Fruit fly (Drosophila melanogaster) whole organism, embryonic: ENCODE data around the gene CG2003.
A peak's percentile ranks its signal among the peaks of the same experiment; 100 is the strongest.

ENCODE experiments used
- Awh ChIP-seq: fragments of 200-800 bp; sonication (Bioruptor generic); IDR thresholded peaks from 2 replicates; pipeline ENCODE4, ENCODE4 v1.3.6; 2022; ENCODE audit warnings: missing biosample characterization, missing genetic modification characterization
- CG11696 ChIP-seq: fragments of 200-800 bp; sonication (Bioruptor generic); IDR thresholded peaks from 2 replicates; pipeline ENCODE4 v1.3.6; 2022; ENCODE audit warnings: missing biosample characterization, missing genetic modification characterization
- CG12769 ChIP-seq: fragments of 200-800 bp; sonication (Bioruptor generic); optimal IDR thresholded peaks from 2 replicates; lab custom pipeline; 2019; ENCODE audit warnings: missing biosample characterization, mild to moderate bottlenecking, missing genetic modification characterization, moderate library complexity
- CG14860 ChIP-seq: fragments of 200-800 bp; sonication (Bioruptor generic); IDR thresholded peaks from 3 replicates; pipeline ENCODE4 v1.3.6; 2022; ENCODE audit warnings: missing biosample characterization, missing genetic modification characterization; ENCODE audit not compliant: partially characterized antibody
- CG15696 ChIP-seq: fragments of 200-800 bp; sonication (Bioruptor generic); optimal IDR thresholded peaks from 2 replicates; lab custom pipeline; 2019; ENCODE audit warnings: missing biosample characterization, mild to moderate bottlenecking, missing genetic modification characterization, moderate library complexity
- CG17328 ChIP-seq: fragments of 200-800 bp; sonication (Bioruptor generic); IDR thresholded peaks from 2 replicates; pipeline ENCODE4 v1.3.6; 2022; ENCODE audit warnings: missing biosample characterization, missing genetic modification characterization
- CG17385 ChIP-seq: fragments of 200-800 bp; sonication (Bioruptor generic); optimal IDR thresholded peaks from 3 replicates; lab custom pipeline; 2018; ENCODE audit warnings: missing biosample characterization, mild to moderate bottlenecking, missing genetic modification characterization
- CG17612 ChIP-seq: fragments of 200-800 bp; sonication (Bioruptor generic); IDR thresholded peaks from 2 replicates; pipeline ENCODE4 v1.3.6; 2022; ENCODE audit warnings: missing biosample characterization, missing genetic modification characterization
- CG1832 ChIP-seq: fragments of 200-800 bp; sonication (Bioruptor generic); optimal IDR thresholded peaks from 2 replicates; lab custom pipeline; 2017; ENCODE audit warnings: missing biosample characterization, mild to moderate bottlenecking, missing genetic modification characterization, inconsistent platforms
- CG2202 ChIP-seq: fragments of 200-800 bp; sonication (Bioruptor generic); optimal IDR thresholded peaks from 2 replicates; lab custom pipeline; 2018; ENCODE audit warnings: missing biosample characterization, mild to moderate bottlenecking, missing genetic modification characterization
- CG2712 ChIP-seq: fragments of 200-800 bp; optimal IDR thresholded peaks from 3 replicates; lab custom pipeline; 2019; ENCODE audit warnings: missing biosample characterization, mild to moderate bottlenecking, missing genetic modification characterization, moderate library complexity
- CG31388 ChIP-seq: fragments of 200-800 bp; sonication (Bioruptor generic); optimal IDR thresholded peaks from 2 replicates; lab custom pipeline; 2016; ENCODE audit warnings: missing biosample characterization, missing genetic modification characterization
- CG3726 ChIP-seq: fragments of 200-800 bp; sonication (Bioruptor generic); IDR thresholded peaks from 3 replicates; pipeline ENCODE4, ENCODE4 v1.3.6; 2022; ENCODE audit warnings: missing biosample characterization, missing genetic modification characterization
- CG4617 ChIP-seq: fragments of 200-800 bp; sonication (Bioruptor generic); optimal IDR thresholded peaks from 3 replicates; lab custom pipeline; 2016; ENCODE audit warnings: missing biosample characterization, missing genetic modification characterization, borderline replicate concordance
- CG9609 ChIP-seq: fragments of 200-800 bp; sonication (Bioruptor generic); optimal IDR thresholded peaks from 3 replicates; lab custom pipeline; 2016; ENCODE audit warnings: missing biosample characterization, missing genetic modification characterization
- CG9797 ChIP-seq: fragments of 200-800 bp; sonication (Bioruptor generic); optimal IDR thresholded peaks from 3 replicates; lab custom pipeline; 2018; ENCODE audit warnings: missing biosample characterization, mild to moderate bottlenecking, missing genetic modification characterization
- CG9817 ChIP-seq: fragments of 200-800 bp; sonication (Bioruptor generic); optimal IDR thresholded peaks from 2 replicates; lab custom pipeline; 2018; ENCODE audit warnings: missing biosample characterization, mild to moderate bottlenecking, missing genetic modification characterization, moderate library complexity
- CG9932 ChIP-seq: fragments of 200-800 bp; sonication (Bioruptor generic); IDR thresholded peaks from 2 replicates; pipeline ENCODE4 v1.3.6; 2022; ENCODE audit warnings: missing biosample characterization, missing genetic modification characterization
- CoRest ChIP-seq: fragments of 200-800 bp; sonication (Bioruptor generic); optimal IDR thresholded peaks from 3 replicates; lab custom pipeline; 2018; ENCODE audit warnings: missing biosample characterization, mild to moderate bottlenecking, missing genetic modification characterization, moderate library complexity
- Dll ChIP-seq: fragments of 200-800 bp; sonication (Bioruptor generic); IDR thresholded peaks from 4 replicates; pipeline ENCODE4 v1.3.6; 2022; ENCODE audit warnings: missing biosample characterization, missing genetic modification characterization; ENCODE audit not compliant: partially characterized antibody
- Ets65A ChIP-seq: fragments of 200-800 bp; sonication (Bioruptor generic); peaks from one replicate; lab custom pipeline; 2016; ENCODE audit warnings: missing biosample characterization, missing genetic modification characterization
- Fer3 ChIP-seq: fragments of 200-800 bp; sonication (Bioruptor generic); optimal IDR thresholded peaks from 2 replicates; lab custom pipeline; 2018; ENCODE audit warnings: missing biosample characterization, mild to moderate bottlenecking, missing genetic modification characterization, moderate library complexity
- Lhr ChIP-seq: fragments of 200-800 bp; sonication (Bioruptor generic); optimal IDR thresholded peaks from 3 replicates; lab custom pipeline; 2017; ENCODE audit warnings: mild to moderate bottlenecking, missing biosample characterization, missing genetic modification reagents, missing genetic modification characterization
- Myb ChIP-seq: fragments of 200-800 bp; sonication (Bioruptor generic); optimal IDR thresholded peaks from 2 replicates; lab custom pipeline; 2016; ENCODE audit warnings: missing biosample characterization, missing genetic modification characterization
- NK7.1 ChIP-seq: fragments of 200-800 bp; sonication (Bioruptor generic); optimal IDR thresholded peaks from 3 replicates; lab custom pipeline; 2016; ENCODE audit warnings: missing biosample characterization, missing genetic modification characterization
- Nf-YB ChIP-seq: fragments of 200-800 bp; sonication (Bioruptor generic); optimal IDR thresholded peaks from 3 replicates; lab custom pipeline; 2019; ENCODE audit warnings: missing biosample characterization, mild to moderate bottlenecking, missing genetic modification characterization, moderate library complexity
- Oli ChIP-seq: fragments of 200-800 bp; sonication (Bioruptor generic); optimal IDR thresholded peaks from 2 replicates; lab custom pipeline; 2018; ENCODE audit warnings: missing biosample characterization, mild to moderate bottlenecking, missing genetic modification characterization, moderate library complexity
- Trl ChIP-seq, 3 experiments: fragments of >200 bp in 2 of 3; fragments of 200-800 bp in 1 of 3; sonication (Bioruptor generic) in 1 of 3; optimal IDR thresholded peaks; 2 replicates in 1 of 3; 3 replicates in 2 of 3; lab custom pipeline; 2016 to 2017; ENCODE audit warnings: missing biosample characterization in 1 of 3, missing genetic modification characterization in 1 of 3
- Vsx1 ChIP-seq: fragments of 200-800 bp; sonication (Bioruptor generic); optimal IDR thresholded peaks from 2 replicates; lab custom pipeline; 2017; ENCODE audit warnings: missing biosample characterization, mild to moderate bottlenecking, missing genetic modification characterization, missing genetic modification reagents
- aop ChIP-seq: fragments of 200-800 bp; sonication (Bioruptor generic); IDR thresholded peaks from 2 replicates; pipeline ENCODE4 v1.3.6; 2022; ENCODE audit warnings: missing biosample characterization, missing genetic modification characterization
- ase ChIP-seq: fragments of 200-800 bp; sonication (Bioruptor generic); IDR thresholded peaks from 3 replicates; pipeline ENCODE4 v1.3.6; 2022; ENCODE audit warnings: missing biosample characterization, missing genetic modification characterization
- cad ChIP-seq: fragments of >200 bp; optimal IDR thresholded peaks from 2 replicates; lab custom pipeline; 2017; ENCODE audit warnings: missing biosample characterization, missing genetic modification characterization
- crol ChIP-seq: fragments of 200-800 bp; sonication (Bioruptor generic); IDR thresholded peaks from 2 replicates; pipeline ENCODE4 v1.3.6; 2022; ENCODE audit warnings: missing biosample characterization, missing genetic modification characterization
- cwo ChIP-seq: fragments of 200-800 bp; sonication (Bioruptor generic); optimal IDR thresholded peaks from 3 replicates; lab custom pipeline; 2017; ENCODE audit warnings: missing biosample characterization, missing genetic modification characterization, mild to moderate bottlenecking, moderate library complexity, missing genetic modification reagents
- dmrt99B ChIP-seq: fragments of 200-800 bp; sonication (Bioruptor generic); optimal IDR thresholded peaks from 2 replicates; lab custom pipeline; 2018; ENCODE audit warnings: missing biosample characterization, mild to moderate bottlenecking, missing genetic modification characterization, moderate library complexity
- eve ChIP-seq, 2 experiments: fragments of >200 bp; optimal IDR thresholded peaks; 2 replicates each; lab custom pipeline; 2017; ENCODE audit warnings: missing biosample characterization in 2 of 2, missing genetic modification characterization in 2 of 2
- fd96Cb ChIP-seq: fragments of 200-800 bp; sonication (Bioruptor generic); optimal IDR thresholded peaks from 2 replicates; lab custom pipeline; 2018; ENCODE audit warnings: missing biosample characterization, mild to moderate bottlenecking, missing genetic modification characterization, moderate library complexity
- gcm ChIP-seq: fragments of 200-800 bp; sonication (Bioruptor generic); optimal IDR thresholded peaks from 2 replicates; lab custom pipeline; 2019; ENCODE audit warnings: missing biosample characterization, mild to moderate bottlenecking, missing genetic modification characterization, moderate library complexity
- gcm2 ChIP-seq: fragments of 200-800 bp; sonication (Bioruptor generic); optimal IDR thresholded peaks from 2 replicates; lab custom pipeline; 2016; ENCODE audit warnings: missing biosample characterization, missing genetic modification characterization
- gem ChIP-seq: fragments of 200-800 bp; sonication (Bioruptor generic); optimal IDR thresholded peaks from 2 replicates; lab custom pipeline; 2019; ENCODE audit warnings: missing biosample characterization, mild to moderate bottlenecking, missing genetic modification characterization, moderate library complexity
- jumu ChIP-seq: fragments of 200-800 bp; sonication (Bioruptor generic); optimal IDR thresholded peaks from 3 replicates; lab custom pipeline; 2016; ENCODE audit warnings: missing biosample characterization, missing genetic modification characterization
- nau ChIP-seq: fragments of 200-800 bp; sonication (Bioruptor generic); optimal IDR thresholded peaks from 3 replicates; lab custom pipeline; 2017; ENCODE audit warnings: missing biosample characterization, mild to moderate bottlenecking, missing genetic modification characterization, missing genetic modification reagents
- org-1 ChIP-seq: fragments of 200-800 bp; sonication (Bioruptor generic); optimal IDR thresholded peaks from 2 replicates; lab custom pipeline; 2017; ENCODE audit warnings: missing biosample characterization, missing genetic modification characterization
- ranshi ChIP-seq: fragments of 200-800 bp; sonication (Bioruptor generic); IDR thresholded peaks from 2 replicates; pipeline ENCODE4 v1.3.6; 2022; ENCODE audit warnings: missing biosample characterization, missing genetic modification characterization
- ro ChIP-seq: fragments of 200-800 bp; sonication (Bioruptor generic); IDR thresholded peaks from 2 replicates; pipeline ENCODE4 v1.3.6; 2022; ENCODE audit warnings: missing biosample characterization, missing genetic modification characterization
- run ChIP-seq: fragments of 200-800 bp; sonication (Bioruptor generic); optimal IDR thresholded peaks from 3 replicates; lab custom pipeline; 2018; ENCODE audit warnings: missing biosample characterization, mild to moderate bottlenecking, missing genetic modification characterization
- stwl ChIP-seq: fragments of 200-800 bp; sonication (Bioruptor generic); optimal IDR thresholded peaks from 3 replicates; lab custom pipeline; 2018; ENCODE audit warnings: missing biosample characterization, mild to moderate bottlenecking, missing genetic modification characterization, moderate library complexity
- tin ChIP-seq: fragments of 200-800 bp; sonication (Bioruptor generic); optimal IDR thresholded peaks from 3 replicates; lab custom pipeline; 2016; ENCODE audit warnings: missing biosample characterization, missing genetic modification characterization
- tup ChIP-seq: fragments of 200-800 bp; sonication (Bioruptor generic); optimal IDR thresholded peaks from 2 replicates; lab custom pipeline; 2016; ENCODE audit warnings: missing biosample characterization, mild to moderate bottlenecking, missing genetic modification characterization, moderate library complexity
- twi ChIP-seq: fragments of 200-800 bp; optimal IDR thresholded peaks from 2 replicates; lab custom pipeline; 2019; ENCODE audit warnings: missing biosample characterization, mild to moderate bottlenecking, missing genetic modification characterization, moderate library complexity
- vfl ChIP-seq: fragments of 200-800 bp; sonication (Bioruptor generic); optimal IDR thresholded peaks from 2 replicates; lab custom pipeline; 2016; ENCODE audit warnings: missing biosample characterization, missing genetic modification characterization

CG2003 gene

DNA sequence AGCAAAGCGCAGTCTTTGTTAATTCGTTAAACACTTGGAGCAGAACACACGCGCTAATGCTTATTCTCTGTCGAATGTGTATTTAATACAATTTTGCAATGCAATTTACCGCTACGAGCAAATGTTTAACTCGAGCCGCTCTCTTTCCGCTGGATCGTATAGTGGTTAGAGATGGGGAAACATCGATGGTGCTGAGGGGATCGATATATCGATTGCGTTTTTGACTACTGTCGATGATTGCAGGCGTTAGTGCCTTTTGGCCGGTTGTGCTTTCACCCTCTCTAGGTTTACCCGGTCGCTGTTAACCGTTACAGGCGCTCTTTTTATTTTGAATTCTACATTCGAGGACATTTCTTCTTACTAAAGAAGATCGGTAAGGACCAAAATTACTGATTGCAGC, 7.7 kb downstream of the CG2003 start (continued):
- no peak for TF ChIP-seq CG1832
- peak; percentile 88 for TF ChIP-seq Dll
- no peak for TF ChIP-seq CG4617 (GFP tag; lab: Kevin White, UChicago)
- TF ChIP-seq CG9932 (GFP tag; lab: Robert Waterston, UW): peak; percentile 55; the same call in 1 of the 2 replicates
- TF ChIP-seq CG17385 (GFP tag; lab: Kevin White, UChicago): no peak
- TF ChIP-seq Trl (optimal IDR thresholded peaks at IDR 0.05; lab: Kevin White, UChicago): peak in 1 of 2 experiments; percentile 15
- no peak for TF ChIP-seq Trl (GFP tag; optimal IDR thresholded peaks at IDR 0.05; lab: Kevin White, UChicago)
- TF ChIP-seq CoRest (tag; lab: Kevin White, UChicago): peak; percentile 43
- TF ChIP-seq Myb: peak; percentile 81
- no peak for TF ChIP-seq org-1 (GFP tag; lab: Kevin White, UChicago)
- no peak for TF ChIP-seq jumu (GFP tag; lab: Kevin White, UChicago)
- no peak for TF ChIP-seq CG12769
- TF ChIP-seq tup (GFP tag; lab: Kevin White, UChicago): no peak
- peak; percentile 10 for TF ChIP-seq CG2712 (tag; lab: Kevin White, UChicago)
- TF ChIP-seq CG3726 (GFP tag; lab: Robert Waterston, UW): no peak
- TF ChIP-seq cwo (GFP tag; lab: Kevin White, UChicago): no peak
- TF ChIP-seq CG17328 (GFP tag; lab: Robert Waterston, UW): no peak
- TF ChIP-seq CG31388 (GFP tag; lab: Kevin White, UChicago): no peak
- TF ChIP-seq CG15696 (tag; lab: Kevin White, UChicago): no peak
- no peak for TF ChIP-seq dmrt99B (tag; lab: Kevin White, UChicago)
- TF ChIP-seq twi (tag; lab: Kevin White, UChicago): no peak
- TF ChIP-seq CG11696 (GFP tag; lab: Robert Waterston, UW): no peak
- TF ChIP-seq vfl (GFP tag; lab: Kevin White, UChicago): no peak
- TF ChIP-seq crol (GFP tag; lab: Robert Waterston, UW): no peak
- no peak for TF ChIP-seq aop (GFP tag; lab: Robert Waterston, UW)
- no peak for TF ChIP-seq Oli
- no peak for TF ChIP-seq gcm
- TF ChIP-seq Nf-YB (GFP tag; lab: Kevin White, UChicago): no peak
- peak; percentile 24; the same call in 1 of the 2 replicates for TF ChIP-seq Awh (GFP tag; lab: Robert Waterston, UW)
- peak; percentile 46 for TF ChIP-seq Ets65A (GFP tag; lab: Kevin White, UChicago)
- TF ChIP-seq run: no peak
- no peak for TF ChIP-seq ase (GFP tag; lab: Robert Waterston, UW)
- no peak for TF ChIP-seq ro (GFP tag; lab: Robert Waterston, UW)
- TF ChIP-seq CG2202: no peak
- no peak for TF ChIP-seq cad (GFP tag; lab: Kevin White, UChicago)
- TF ChIP-seq Fer3: no peak
- no peak for TF ChIP-seq CG9609 (GFP tag; lab: Kevin White, UChicago)
- no peak for TF ChIP-seq gem (tag; lab: Kevin White, UChicago)
- TF ChIP-seq nau (GFP tag; lab: Kevin White, UChicago): no peak
- no peak for TF ChIP-seq CG9817 (tag; lab: Kevin White, UChicago)
- no peak for TF ChIP-seq CG17612
- TF ChIP-seq fd96Cb (tag; lab: Kevin White, UChicago): no peak
- no peak for TF ChIP-seq ranshi (GFP tag; lab: Robert Waterston, UW)
- no peak for TF ChIP-seq NK7.1 (GFP tag; lab: Kevin White, UChicago)
- TF ChIP-seq CG14860 (GFP tag; lab: Robert Waterston, UW): peak; percentile 87
- TF ChIP-seq stwl: peak; percentile 99
- peak; percentile 81 for TF ChIP-seq Lhr
- no peak for TF ChIP-seq gcm2 (GFP tag; lab: Kevin White, UChicago)
- TF ChIP-seq CG9797 (GFP tag; lab: Kevin White, UChicago): peak; percentile 63
- TF ChIP-seq tin (GFP tag; lab: Kevin White, UChicago): no peak
- TF ChIP-seq eve (GFP tag; optimal IDR thresholded peaks at IDR 0.05; lab: Kevin White, UChicago): no peak
- TF ChIP-seq Vsx1 (GFP tag; lab: Kevin White, UChicago): no peak
